Fruit fly (Drosophila melanogaster) whole organism, embryonic: ENCODE results near the gene Papss.

Source experiments
- Asciz ChIP-seq: fragments of 200-800 bp; sonication (Bioruptor generic); optimal IDR thresholded peaks from 2 replicates; lab custom pipeline; 2017; ENCODE audit warnings: missing biosample characterization, mild to moderate bottlenecking, missing genetic modification characterization, missing genetic modification reagents
- Atf6 ChIP-seq: fragments of 200-800 bp; sonication (Bioruptor generic); IDR thresholded peaks from 2 replicates; pipeline ENCODE4 v1.3.6; 2022; ENCODE audit warnings: missing biosample characterization, missing genetic modification characterization
- CG10565 ChIP-seq: fragments of 200-800 bp; sonication (Bioruptor generic); optimal IDR thresholded peaks from 3 replicates; lab custom pipeline; 2016; ENCODE audit warnings: missing biosample characterization, mild to moderate bottlenecking, missing genetic modification characterization
- CG12769 ChIP-seq: fragments of 200-800 bp; sonication (Bioruptor generic); optimal IDR thresholded peaks from 2 replicates; lab custom pipeline; 2019; ENCODE audit warnings: missing biosample characterization, mild to moderate bottlenecking, missing genetic modification characterization, moderate library complexity
- CG15479 ChIP-seq: fragments of 200-800 bp; sonication (Bioruptor generic); optimal IDR thresholded peaks from 3 replicates; lab custom pipeline; 2019; ENCODE audit warnings: missing biosample characterization, mild to moderate bottlenecking, missing genetic modification characterization, moderate library complexity
- CG16863 ChIP-seq: fragments of 200-800 bp; sonication (Bioruptor generic); optimal IDR thresholded peaks from 3 replicates; lab custom pipeline; 2016; ENCODE audit warnings: missing biosample characterization, missing genetic modification characterization
- CG17385 ChIP-seq: fragments of 200-800 bp; sonication (Bioruptor generic); optimal IDR thresholded peaks from 3 replicates; lab custom pipeline; 2018; ENCODE audit warnings: missing biosample characterization, mild to moderate bottlenecking, missing genetic modification characterization
- CG18262 ChIP-seq: fragments of 200-800 bp; optimal IDR thresholded peaks from 3 replicates; lab custom pipeline; 2019; ENCODE audit warnings: missing biosample characterization, mild to moderate bottlenecking, missing genetic modification characterization, moderate library complexity
- CG33213 ChIP-seq: fragments of 200-800 bp; sonication (Bioruptor generic); optimal IDR thresholded peaks from 3 replicates; lab custom pipeline; 2016; ENCODE audit warnings: missing biosample characterization, missing genetic modification characterization
- CG5180 ChIP-seq: fragments of 200-800 bp; sonication (Bioruptor generic); optimal IDR thresholded peaks from 3 replicates; lab custom pipeline; 2017; ENCODE audit warnings: missing biosample characterization, missing genetic modification characterization, mild to moderate bottlenecking, moderate library complexity, missing genetic modification reagents
- CG6272 ChIP-seq: fragments of 200-800 bp; sonication (Bioruptor generic); IDR thresholded peaks from 2 replicates; pipeline ENCODE4 v1.3.6; 2022; ENCODE audit warnings: missing biosample characterization, missing genetic modification characterization
- CG6765 ChIP-seq: fragments of 200-800 bp; sonication (Bioruptor generic); optimal IDR thresholded peaks from 3 replicates; lab custom pipeline; 2017; ENCODE audit warnings: missing biosample characterization, mild to moderate bottlenecking, missing genetic modification characterization
- CG6791 ChIP-seq: fragments of 200-800 bp; sonication (Bioruptor generic); IDR thresholded peaks from 3 replicates; pipeline ENCODE4 v1.3.6; 2022; ENCODE audit warnings: missing biosample characterization, missing genetic modification characterization; ENCODE audit not compliant: partially characterized antibody
- CG7372 ChIP-seq: fragments of 200-800 bp; sonication (Bioruptor generic); IDR thresholded peaks from 2 replicates; pipeline ENCODE4 v1.3.6; 2022; ENCODE audit warnings: missing biosample characterization, missing genetic modification characterization
- CG7786 ChIP-seq: fragments of 200-800 bp; sonication (Bioruptor generic); optimal IDR thresholded peaks from 2 replicates; lab custom pipeline; 2016; ENCODE audit warnings: missing biosample characterization, missing genetic modification characterization
- CG7987 ChIP-seq: fragments of 200-800 bp; sonication (Bioruptor generic); optimal IDR thresholded peaks from 2 replicates; lab custom pipeline; 2018; ENCODE audit warnings: missing biosample characterization, mild to moderate bottlenecking, missing genetic modification characterization, moderate library complexity
- CG8359 ChIP-seq: fragments of 200-800 bp; sonication (Bioruptor generic); optimal IDR thresholded peaks from 2 replicates; lab custom pipeline; 2017; ENCODE audit warnings: missing biosample characterization, mild to moderate bottlenecking, missing genetic modification characterization, borderline replicate concordance
- CG9797 ChIP-seq: fragments of 200-800 bp; sonication (Bioruptor generic); optimal IDR thresholded peaks from 3 replicates; lab custom pipeline; 2018; ENCODE audit warnings: missing biosample characterization, mild to moderate bottlenecking, missing genetic modification characterization
- CG9876 ChIP-seq: fragments of 200-800 bp; sonication (Bioruptor generic); optimal IDR thresholded peaks from 2 replicates; lab custom pipeline; 2016; ENCODE audit warnings: missing biosample characterization, missing genetic modification characterization
- CoRest ChIP-seq: fragments of 200-800 bp; sonication (Bioruptor generic); optimal IDR thresholded peaks from 3 replicates; lab custom pipeline; 2018; ENCODE audit warnings: missing biosample characterization, mild to moderate bottlenecking, missing genetic modification characterization, moderate library complexity
- D19A ChIP-seq: fragments of 200-800 bp; optimal IDR thresholded peaks from 3 replicates; lab custom pipeline; 2019; ENCODE audit warnings: missing biosample characterization, mild to moderate bottlenecking, missing genetic modification characterization, moderate library complexity
- Eip74EF ChIP-seq, 2 experiments: fragments of 200-800 bp in 1 of 2; fragments of >200 bp in 1 of 2; sonication (Bioruptor generic) in 1 of 2; optimal IDR thresholded peaks; 2 replicates each; lab custom pipeline; 2017 to 2019; ENCODE audit warnings: missing biosample characterization in 2 of 2, missing genetic modification characterization in 2 of 2, mild to moderate bottlenecking in 1 of 2, moderate library complexity in 1 of 2
- Gug ChIP-seq: fragments of 200-800 bp; sonication (Bioruptor generic); IDR thresholded peaks from 4 replicates; pipeline ENCODE4 v1.3.6; 2022; ENCODE audit warnings: missing biosample characterization, missing genetic modification characterization
- Hand ChIP-seq: fragments of 200-800 bp; sonication (Bioruptor generic); optimal IDR thresholded peaks from 2 replicates; lab custom pipeline; 2017; ENCODE audit warnings: mild to moderate bottlenecking, missing biosample characterization, missing genetic modification reagents, missing genetic modification characterization
- Hey ChIP-seq: fragments of 200-800 bp; sonication (Bioruptor generic); optimal IDR thresholded peaks from 3 replicates; lab custom pipeline; 2018; ENCODE audit warnings: missing biosample characterization, mild to moderate bottlenecking, missing genetic modification characterization
- NC2β ChIP-seq: fragments of 200-800 bp; sonication (Bioruptor generic); optimal IDR thresholded peaks from 2 replicates; lab custom pipeline; 2016; ENCODE audit warnings: missing biosample characterization, missing genetic modification characterization
- Ravus ChIP-seq: fragments of 200-800 bp; sonication (Bioruptor generic); IDR thresholded peaks from 2 replicates; pipeline ENCODE4 v1.3.6; 2022; ENCODE audit warnings: missing biosample characterization, missing genetic modification characterization
- Sry-δ ChIP-seq: fragments of 200-800 bp; sonication (Bioruptor generic); optimal IDR thresholded peaks from 2 replicates; lab custom pipeline; 2016; ENCODE audit warnings: missing biosample characterization, missing genetic modification characterization
- Stat92E ChIP-seq, 3 experiments: fragments of >200 bp in 2 of 3; fragments of 200-800 bp in 1 of 3; sonication (Bioruptor generic) in 1 of 3; optimal IDR thresholded peaks; 2 replicates each; lab custom pipeline; 2017 to 2019; ENCODE audit warnings: missing biosample characterization in 3 of 3, missing genetic modification characterization in 3 of 3, mild to moderate bottlenecking in 1 of 3, moderate library complexity in 1 of 3
- Usf ChIP-seq: fragments of 200-800 bp; sonication (Bioruptor generic); optimal IDR thresholded peaks from 2 replicates; lab custom pipeline; 2017; ENCODE audit warnings: missing genotype, missing biosample characterization, missing genetic modification characterization
- ci ChIP-seq: fragments of 200-800 bp; sonication (Bioruptor generic); IDR thresholded peaks from 3 replicates; pipeline ENCODE4 v1.3.6; 2022; ENCODE audit warnings: missing biosample characterization, missing genetic modification characterization
- dmrt99B ChIP-seq: fragments of 200-800 bp; sonication (Bioruptor generic); optimal IDR thresholded peaks from 2 replicates; lab custom pipeline; 2018; ENCODE audit warnings: missing biosample characterization, mild to moderate bottlenecking, missing genetic modification characterization, moderate library complexity
- fd3F ChIP-seq: fragments of 200-800 bp; sonication (Bioruptor generic); optimal IDR thresholded peaks from 2 replicates; lab custom pipeline; 2018; ENCODE audit warnings: missing biosample characterization, mild to moderate bottlenecking, missing genetic modification characterization, moderate library complexity
- gro ChIP-seq: fragments of 200-800 bp; sonication (Bioruptor generic); optimal IDR thresholded peaks from 2 replicates; lab custom pipeline; 2016; ENCODE audit warnings: missing biosample characterization, missing genetic modification characterization
- gsb-n ChIP-seq: fragments of 200-800 bp; sonication (Bioruptor generic); optimal IDR thresholded peaks from 3 replicates; lab custom pipeline; 2018; ENCODE audit warnings: missing biosample characterization, mild to moderate bottlenecking, missing genetic modification characterization
- inv ChIP-seq: fragments of 200-800 bp; sonication (Bioruptor generic); IDR thresholded peaks from 2 replicates; pipeline ENCODE4 v1.3.6; 2022; ENCODE audit warnings: missing biosample characterization, missing genetic modification characterization; ENCODE audit not compliant: partially characterized antibody
- klu ChIP-seq: fragments of 200-800 bp; sonication (Bioruptor generic); IDR thresholded peaks from 2 replicates; pipeline ENCODE4 v1.3.6; 2022; ENCODE audit warnings: missing biosample characterization, missing genetic modification characterization
- knrl ChIP-seq: fragments of 200-800 bp; sonication (Bioruptor generic); IDR thresholded peaks from 3 replicates; pipeline ENCODE4 v1.3.6; 2022; ENCODE audit warnings: missing biosample characterization, missing genetic modification characterization; ENCODE audit not compliant: partially characterized antibody
- lbe ChIP-seq: fragments of 200-800 bp; sonication (Bioruptor generic); optimal IDR thresholded peaks from 2 replicates; lab custom pipeline; 2016; ENCODE audit warnings: missing biosample characterization, mild to moderate bottlenecking, missing genetic modification characterization
- nerfin-2 ChIP-seq: fragments of 200-800 bp; sonication (Bioruptor generic); IDR thresholded peaks from 2 replicates; pipeline ENCODE4 v1.3.6; 2022; ENCODE audit warnings: missing biosample characterization, missing genetic modification characterization; ENCODE audit not compliant: partially characterized antibody
- nmo ChIP-seq: fragments of 200-800 bp; sonication (Bioruptor generic); optimal IDR thresholded peaks from 2 replicates; lab custom pipeline; 2018; ENCODE audit warnings: missing biosample characterization, mild to moderate bottlenecking, missing genetic modification characterization, moderate library complexity
- onecut ChIP-seq: fragments of 200-800 bp; sonication (Bioruptor generic); IDR thresholded peaks from 2 replicates; pipeline ENCODE4 v1.3.6; 2022; ENCODE audit warnings: missing biosample characterization, missing genetic modification characterization
- pb ChIP-seq: fragments of 200-800 bp; sonication (Bioruptor generic); optimal IDR thresholded peaks from 3 replicates; lab custom pipeline; 2016; ENCODE audit warnings: missing biosample characterization, missing genetic modification characterization
- shn ChIP-seq: fragments of 200-800 bp; sonication (Bioruptor generic); optimal IDR thresholded peaks from 3 replicates; lab custom pipeline; 2016; ENCODE audit warnings: missing biosample characterization, missing genetic modification characterization
- slou ChIP-seq: fragments of 200-800 bp; sonication (Bioruptor generic); optimal IDR thresholded peaks from 3 replicates; lab custom pipeline; 2016; ENCODE audit warnings: missing biosample characterization, missing genetic modification characterization
- stwl ChIP-seq: fragments of 200-800 bp; sonication (Bioruptor generic); optimal IDR thresholded peaks from 3 replicates; lab custom pipeline; 2018; ENCODE audit warnings: missing biosample characterization, mild to moderate bottlenecking, missing genetic modification characterization, moderate library complexity
- tin ChIP-seq: fragments of 200-800 bp; sonication (Bioruptor generic); optimal IDR thresholded peaks from 3 replicates; lab custom pipeline; 2016; ENCODE audit warnings: missing biosample characterization, missing genetic modification characterization
- tio ChIP-seq: fragments of 200-800 bp; sonication (Bioruptor generic); optimal IDR thresholded peaks from 2 replicates; lab custom pipeline; 2017; ENCODE audit warnings: missing biosample characterization, missing genetic modification characterization, inconsistent platforms
- zf30C ChIP-seq: fragments of 200-800 bp; sonication (Bioruptor generic); optimal IDR thresholded peaks from 3 replicates; lab custom pipeline; 2018; ENCODE audit warnings: missing biosample characterization, mild to moderate bottlenecking, missing genetic modification characterization

The Papss gene

DNA sequence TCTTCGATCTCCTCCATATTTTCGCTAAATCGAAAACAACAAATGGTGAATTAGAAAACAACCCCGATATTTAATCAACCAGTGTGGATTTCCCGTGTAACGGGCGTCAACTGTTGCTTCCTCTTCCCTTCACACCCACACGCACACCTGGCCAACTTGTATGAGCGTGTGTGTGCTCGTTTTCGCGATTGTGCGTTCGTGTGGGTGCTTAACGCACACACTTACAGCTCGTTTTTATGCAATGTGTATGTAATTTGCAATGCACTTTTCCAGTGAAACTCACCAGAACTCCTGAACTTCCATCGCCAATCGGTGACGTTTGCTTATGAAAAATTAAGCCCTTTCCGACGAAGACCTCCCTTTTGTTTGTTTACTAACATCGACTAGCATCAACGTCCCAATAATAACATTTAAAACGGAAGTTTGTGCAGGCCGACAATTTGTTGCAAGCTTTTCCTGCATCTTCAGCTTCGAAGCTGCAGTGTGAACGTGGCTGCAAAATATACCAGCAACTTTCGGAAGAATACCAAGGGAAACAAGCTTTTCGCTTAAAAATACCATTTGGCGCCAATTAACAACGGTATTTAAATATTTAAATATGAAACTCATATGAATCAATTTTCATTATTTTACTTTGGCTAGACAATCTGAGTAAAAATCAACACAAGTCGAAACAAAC, 29.5 kb upstream of the Papss start, which contains the start of gene cyc (continued):
- TF ChIP-seq Usf, result no peak
- no peak for TF ChIP-seq Ravus (GFP tag; lab: Robert Waterston, UW)
- TF ChIP-seq CG5180, result peak; percentile 21
- no peak for TF ChIP-seq Hey (tag; lab: Kevin White, UChicago)
- 0 out of 3 replicates have a peak, but pooled peaks have one; percentile 19 for TF ChIP-seq ci (GFP tag; lab: Robert Waterston, UW)
- no peak for TF ChIP-seq pb (GFP tag; lab: Kevin White, UChicago)
- TF ChIP-seq lbe (GFP tag; lab: Kevin White, UChicago), result peak; percentile 22
- TF ChIP-seq CG17385 (GFP tag; lab: Kevin White, UChicago), result peak; percentile 68
- TF ChIP-seq CG7372, result no peak
- TF ChIP-seq knrl (GFP tag; lab: Robert Waterston, UW), result no peak
- no peak for TF ChIP-seq CG6791
- no peak for TF ChIP-seq slou (GFP tag; lab: Kevin White, UChicago)
- peak; percentile 17 for TF ChIP-seq stwl
- TF ChIP-seq CoRest (tag; lab: Kevin White, UChicago), result no peak
- TF ChIP-seq CG18262, result no peak
- TF ChIP-seq Stat92E (GFP tag; optimal IDR thresholded peaks at IDR 0.05; lab: Kevin White, UChicago), result no peak
- TF ChIP-seq fd3F, result no peak
- TF ChIP-seq gsb-n (tag; lab: Kevin White, UChicago), result no peak
- TF ChIP-seq D19A (tag; lab: Kevin White, UChicago), result no peak
- no peak for TF ChIP-seq CG33213 (GFP tag; lab: Kevin White, UChicago)
- TF ChIP-seq CG16863 (GFP tag; lab: Kevin White, UChicago), result no peak
- peak; percentile 3 for TF ChIP-seq gro (GFP tag; lab: Kevin White, UChicago)
- TF ChIP-seq Atf6 (GFP tag; lab: Robert Waterston, UW), result no peak
- no peak for TF ChIP-seq nerfin-2
- no peak for TF ChIP-seq nmo (GFP tag; lab: Kevin White, UChicago)
- TF ChIP-seq CG6765, result no peak
- no peak for TF ChIP-seq CG10565 (GFP tag; lab: Kevin White, UChicago)
- TF ChIP-seq Gug (GFP tag; lab: Robert Waterston, UW), result no peak
- TF ChIP-seq CG7987 (GFP tag; lab: Kevin White, UChicago), result no peak
- TF ChIP-seq CG12769 (tag; lab: Kevin White, UChicago), result no peak
- no peak for TF ChIP-seq Asciz (GFP tag; lab: Kevin White, UChicago)
- TF ChIP-seq onecut, result no peak
- no peak for TF ChIP-seq CG15479 (GFP tag; lab: Kevin White, UChicago)
- TF ChIP-seq CG9876 (GFP tag; lab: Kevin White, UChicago), result no peak
- no peak for TF ChIP-seq inv
- no peak for TF ChIP-seq Sry-δ (GFP tag; lab: Kevin White, UChicago)
- TF ChIP-seq tio (GFP tag; lab: Kevin White, UChicago), result no peak
- TF ChIP-seq zf30C (GFP tag; lab: Kevin White, UChicago), result no peak
- no peak for TF ChIP-seq CG8359 (GFP tag; lab: Kevin White, UChicago)
- TF ChIP-seq Hand (GFP tag; lab: Kevin White, UChicago), result no peak
- TF ChIP-seq dmrt99B (tag; lab: Kevin White, UChicago), result no peak
- no peak for TF ChIP-seq CG6272 (GFP tag; lab: Robert Waterston, UW)
- TF ChIP-seq CG9797, result peak; percentile 62
- TF ChIP-seq CG7786, result no peak
- no peak for TF ChIP-seq klu (GFP tag; lab: Robert Waterston, UW)
- TF ChIP-seq tin (GFP tag; lab: Kevin White, UChicago), result no peak
- TF ChIP-seq NC2β (GFP tag; lab: Kevin White, UChicago), result no peak
- peak in 1 of 2 experiments; percentile 41 for TF ChIP-seq Eip74EF (GFP tag; optimal IDR thresholded peaks at IDR 0.05; lab: Kevin White, UChicago)
- no peak for TF ChIP-seq shn (GFP tag; lab: Kevin White, UChicago)
